Worm (Caenorhabditis elegans): Measurements from ENCODE around the gene ZK54.3.

ZK54.3 gene

DNA sequence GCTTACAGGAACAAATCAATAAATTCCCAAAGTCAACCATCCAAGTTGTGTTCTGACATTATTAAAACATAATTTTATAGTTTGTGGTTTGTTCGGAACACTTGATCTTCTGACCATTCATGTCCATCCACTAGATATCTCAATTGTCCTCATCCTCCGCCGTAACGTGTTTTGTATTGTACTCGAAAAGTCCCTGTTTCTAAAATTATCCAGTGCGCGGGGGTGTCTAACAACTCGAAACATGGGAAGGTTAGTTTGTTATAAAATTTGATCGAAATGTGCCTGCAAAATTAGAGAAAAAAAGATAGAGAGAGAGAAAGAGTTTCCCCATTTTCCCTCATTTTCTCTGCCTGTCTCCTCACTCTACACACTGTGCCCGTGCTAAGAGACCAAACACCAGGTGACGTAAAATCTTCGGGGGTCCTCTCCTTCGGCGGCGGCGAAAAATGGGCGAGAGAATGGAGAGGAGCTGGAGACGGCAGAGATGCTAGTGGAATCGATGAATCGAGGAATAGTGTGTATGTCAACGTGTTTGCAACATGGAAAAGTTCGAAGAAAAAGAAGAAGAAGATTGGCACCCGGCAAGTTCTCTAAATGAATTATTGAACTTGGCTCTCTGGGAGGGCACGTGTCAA is 38.9 kb upstream of the ZK54.3 start (continued):
- no peak for TF ChIP-seq nhr-120 (GFP tag; IDR thresholded peaks at IDR 0.05)
- TF ChIP-seq ama-1 (optimal IDR thresholded peaks at IDR 0.05), result no peak
- TF ChIP-seq ama-1 (GFP tag; optimal IDR thresholded peaks at IDR 0.05), result no peak
- TF ChIP-seq lin-35 (GFP tag; optimal IDR thresholded peaks at IDR 0.05), result peak in 1 of 3 experiments; percentile 69
- TF ChIP-seq hmg-20 (GFP tag; IDR thresholded peaks at IDR 0.05), result no peak
- TF ChIP-seq rpc-1 (optimal IDR thresholded peaks at IDR 0.05), result no peak
- TF ChIP-seq rpc-1 (tag; optimal IDR thresholded peaks at IDR 0.05), result no peak
- TF ChIP-seq Y53G8AR.9 (GFP tag; conservative IDR thresholded peaks at IDR 0.05), result 0 out of 2 replicates have a peak, but pooled peaks have one; percentile 38
- TF ChIP-seq attf-3 (GFP tag; conservative IDR thresholded peaks at IDR 0.05), result no peak
- TF ChIP-seq hlh-12 (tag; optimal IDR thresholded peaks at IDR 0.05), result no peak
- peak; percentile 92 for TF ChIP-seq somi-1 (GFP tag; optimal IDR thresholded peaks at IDR 0.05)
- peak; percentile 91 for TF ChIP-seq atf-7 (tag; optimal IDR thresholded peaks at IDR 0.05)
- TF ChIP-seq dpff-1 (tag; optimal IDR thresholded peaks at IDR 0.05), result no peak
- no peak for TF ChIP-seq lsl-1 (GFP tag; optimal IDR thresholded peaks at IDR 0.05)
- TF ChIP-seq madf-10 (tag; optimal IDR thresholded peaks at IDR 0.05), result peak; percentile 66
- no peak for TF ChIP-seq Y56A3A.18 (GFP tag; IDR thresholded peaks at IDR 0.05)
- no peak for TF ChIP-seq egl-44 (GFP tag; IDR thresholded peaks at IDR 0.05)
- TF ChIP-seq F57C9.4 (tag; optimal IDR thresholded peaks at IDR 0.05), result no peak
- TF ChIP-seq die-1 (tag; optimal IDR thresholded peaks at IDR 0.05), result no peak
- TF ChIP-seq lin-40 (tag; optimal IDR thresholded peaks at IDR 0.05), result peak; percentile 85
- TF ChIP-seq ets-4 (GFP tag; optimal IDR thresholded peaks at IDR 0.05), result peak; percentile 25
- no peak for TF ChIP-seq Y79H2A.3 (GFP tag; conservative IDR thresholded peaks at IDR 0.05)
- TF ChIP-seq B0035.1 (tag; optimal IDR thresholded peaks at IDR 0.05), result no peak
- no peak for TF ChIP-seq ceh-40 (GFP tag; IDR thresholded peaks at IDR 0.05)
- no peak for TF ChIP-seq madf-6 (GFP tag; IDR thresholded peaks at IDR 0.05)
- no peak for TF ChIP-seq nhr-90 (tag; optimal IDR thresholded peaks at IDR 0.05)
- TF ChIP-seq snpc-4 (GFP tag; optimal IDR thresholded peaks at IDR 0.05), result no peak
- TF ChIP-seq snpc-4 (tag; optimal IDR thresholded peaks at IDR 0.05), result peak in 2 of 4 experiments; percentile 50 to 54
- TF ChIP-seq cebp-2 (GFP tag; IDR thresholded peaks at IDR 0.05), result no peak
- no peak for TF ChIP-seq C17E4.6 (GFP tag; IDR thresholded peaks at IDR 0.05)
- no peak for TF ChIP-seq sptf-2 (GFP tag; optimal IDR thresholded peaks at IDR 0.05)
- no peak for TF ChIP-seq hrde-1 (tag; optimal IDR thresholded peaks at IDR 0.05; ENCODE audit: borderline replicate concordance)
- TF ChIP-seq hsf-1 (GFP tag; IDR thresholded peaks at IDR 0.05), result no peak

DNA sequence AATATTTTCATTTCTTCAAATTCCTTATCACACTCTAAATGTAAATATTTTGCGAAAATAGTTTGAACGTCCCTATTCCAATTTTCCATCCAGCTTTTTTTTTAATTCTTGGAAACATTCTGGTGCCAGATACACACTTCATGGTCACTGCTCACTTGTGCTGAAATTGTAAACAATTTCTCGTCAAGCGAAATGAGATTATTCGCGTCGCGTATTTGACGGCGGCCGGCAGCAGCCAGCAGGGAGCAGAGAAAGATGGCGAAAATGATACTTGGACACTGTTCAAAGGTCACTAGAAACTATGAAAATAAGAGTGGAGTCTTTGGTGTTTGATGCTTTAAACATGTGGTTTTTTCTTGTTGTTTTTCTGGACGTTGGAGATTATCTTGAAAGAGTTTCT is 37.6 kb upstream of the ZK54.3 start:
- TF ChIP-seq nhr-80 (tag; optimal IDR thresholded peaks at IDR 0.05) (peak; percentile 66), atf-7 (tag; optimal IDR thresholded peaks at IDR 0.05) (no peak)

DNA sequence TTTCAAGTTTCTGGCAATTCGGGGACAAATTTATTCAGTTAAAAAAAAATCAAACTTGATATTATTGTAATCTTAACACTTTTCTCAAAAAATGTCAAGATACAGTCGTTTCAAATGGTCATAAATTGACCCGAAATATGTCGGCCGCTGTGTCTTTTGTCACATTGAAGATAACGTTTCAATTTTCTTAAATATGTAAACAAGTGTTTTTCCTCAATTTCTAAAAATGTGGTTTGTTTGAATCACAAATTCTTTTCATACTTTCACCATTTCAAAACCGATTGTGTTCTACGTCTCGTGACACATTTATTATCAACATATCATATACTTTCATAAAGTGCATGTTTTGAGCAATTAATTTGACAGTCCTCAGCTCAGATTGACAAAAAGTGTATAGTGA is 35.4 kb upstream of the ZK54.3 start:
- TF ChIP-seq hrde-1 (tag; optimal IDR thresholded peaks at IDR 0.05; ENCODE audit: borderline replicate concordance) (no peak), snpc-4 (GFP tag; optimal IDR thresholded peaks at IDR 0.05) (no peak), snpc-4 (tag; optimal IDR thresholded peaks at IDR 0.05) (peak in 3 of 4 experiments; percentile 38 to 90 (median 77)), ztf-26 (tag; optimal IDR thresholded peaks at IDR 0.05) (no peak), B0336.3 (GFP tag; IDR thresholded peaks at IDR 0.05) (no peak), B0019.2 (GFP tag; conservative IDR thresholded peaks at IDR 0.05) (no peak), madf-10 (tag; optimal IDR thresholded peaks at IDR 0.05) (no peak), hmg-1.2 (GFP tag; IDR thresholded peaks at IDR 0.05) (no peak), efl-1 (GFP tag; optimal IDR thresholded peaks at IDR 0.05) (no peak), F33H1.4 (GFP tag; IDR thresholded peaks at IDR 0.05) (no peak)
